Worm (Caenorhabditis elegans): ENCODE data around the gene Y110A2AL.6.

Gene Y110A2AL.6

DNA sequence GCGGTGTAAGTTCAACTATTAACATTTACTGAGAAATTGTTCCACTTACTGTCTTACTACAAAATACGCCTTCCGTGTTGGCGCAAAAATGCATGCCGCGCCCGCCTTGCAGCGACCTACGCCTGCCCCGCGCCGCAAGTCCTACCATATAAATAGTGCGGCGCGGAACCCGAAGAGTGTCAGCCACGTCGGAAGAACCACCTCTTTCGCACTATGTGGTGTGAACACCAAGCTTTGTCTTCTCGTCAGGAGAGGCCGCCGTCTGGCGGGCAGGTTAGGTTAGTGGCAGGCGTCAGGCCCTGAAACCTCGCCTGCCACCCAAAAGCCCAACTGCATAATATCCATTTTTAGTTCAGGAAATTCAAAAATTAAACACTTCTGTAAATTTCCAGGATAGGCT lies 23.9 kb upstream of the Y110A2AL.6 start:
- no peak for TF ChIP-seq hpl-2 (GFP tag; optimal IDR thresholded peaks at IDR 0.05)
- TF ChIP-seq zag-1 (tag; optimal IDR thresholded peaks at IDR 0.05) = no peak
- no peak for TF ChIP-seq aly-2 (tag; optimal IDR thresholded peaks at IDR 0.05)
- no peak for TF ChIP-seq Y116A8C.19 (tag; optimal IDR thresholded peaks at IDR 0.05; ENCODE audit: borderline replicate concordance)

DNA sequence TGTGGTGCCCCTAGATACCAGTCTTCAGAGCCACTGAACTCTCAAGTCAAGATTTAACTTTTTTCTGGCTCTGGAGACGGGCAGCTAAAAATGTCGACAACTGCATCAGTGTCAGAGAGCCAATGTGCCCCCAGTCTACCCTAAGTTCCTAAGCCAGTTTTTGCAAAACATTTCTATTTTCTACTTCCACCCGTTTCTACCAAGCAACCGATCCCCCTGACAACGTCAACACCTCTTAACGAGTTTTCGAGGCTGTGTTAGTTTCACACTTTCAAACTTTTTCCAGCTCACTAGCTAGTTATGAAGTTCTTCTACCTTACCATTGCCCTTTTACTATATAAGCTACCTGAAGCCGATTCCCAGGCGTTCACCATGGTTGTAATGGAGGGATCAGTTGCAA lies 22.8 kb upstream of the Y110A2AL.6 start, which contains the start of gene Y110A2AL.5:
Y110A2AL.5 (plus strand) TSS at position 301 of the 400 bp plus-strand sequence.
- TF ChIP-seq lin-13 (GFP tag; optimal IDR thresholded peaks at IDR 0.05) = no peak
- no peak for TF ChIP-seq pag-3 (tag; optimal IDR thresholded peaks at IDR 0.05; ENCODE audit: borderline replicate concordance, insufficient read depth)
- TF ChIP-seq C34B4.2 (tag; optimal IDR thresholded peaks at IDR 0.05) = no peak
- no peak for TF ChIP-seq grh-1 (GFP tag; IDR thresholded peaks at IDR 0.05)
- TF ChIP-seq mdl-1 (tag; optimal IDR thresholded peaks at IDR 0.05) = no peak
- no peak for TF ChIP-seq rnt-1 (tag; optimal IDR thresholded peaks at IDR 0.05)
- TF ChIP-seq nhr-28 (tag; optimal IDR thresholded peaks at IDR 0.05) = no peak
- TF ChIP-seq dpl-1 (GFP tag; optimal IDR thresholded peaks at IDR 0.05) = no peak
- no peak for TF ChIP-seq tlp-1 (tag; optimal IDR thresholded peaks at IDR 0.05)
- no peak for TF ChIP-seq dsc-1 (tag; optimal IDR thresholded peaks at IDR 0.05)
- no peak for TF ChIP-seq lin-39 (tag; optimal IDR thresholded peaks at IDR 0.05)
- TF ChIP-seq jun-1 (tag; optimal IDR thresholded peaks at IDR 0.05) = no peak
- no peak for TF ChIP-seq ceh-8 (GFP tag; optimal IDR thresholded peaks at IDR 0.05)
- TF ChIP-seq elt-3 (tag; optimal IDR thresholded peaks at IDR 0.05) = no peak
- TF ChIP-seq nhr-19 (GFP tag; conservative IDR thresholded peaks at IDR 0.05) = no peak
- no peak for TF ChIP-seq ztf-11 (tag; optimal IDR thresholded peaks at IDR 0.05)
- no peak for TF ChIP-seq sup-37 (GFP tag; optimal IDR thresholded peaks at IDR 0.05)
- no peak for TF ChIP-seq nhr-47 (tag; optimal IDR thresholded peaks at IDR 0.05)
- no peak for TF ChIP-seq alr-1 (tag; optimal IDR thresholded peaks at IDR 0.05; ENCODE audit: borderline replicate concordance)
- TF ChIP-seq hlh-4 (tag; optimal IDR thresholded peaks at IDR 0.05) = no peak

DNA sequence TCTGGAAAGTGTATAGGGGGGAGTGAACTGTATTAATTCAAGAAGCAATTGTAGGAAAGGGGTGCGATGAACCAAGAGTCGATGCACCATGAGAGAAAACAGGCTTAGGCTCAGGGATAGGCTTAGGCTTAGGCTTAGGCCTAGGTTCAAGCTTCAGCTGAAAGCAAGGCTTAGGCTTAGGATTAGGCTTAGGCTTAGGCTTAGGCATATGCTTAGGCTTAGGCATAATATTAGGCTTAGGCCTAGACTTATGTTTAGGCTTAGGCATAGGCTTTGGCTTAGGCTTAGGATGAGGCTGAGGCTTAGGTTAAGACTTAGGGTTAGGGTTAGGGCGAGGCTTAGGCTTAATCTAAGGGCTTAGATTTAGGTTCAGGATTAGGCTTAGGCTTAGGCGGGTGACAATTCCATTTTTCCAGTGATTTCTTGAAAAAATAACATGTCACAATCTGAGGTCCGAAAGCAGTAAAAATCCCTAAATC lies 21.2 kb upstream of the Y110A2AL.6 start:
- TF ChIP-seq efl-1 (optimal IDR thresholded peaks at IDR 0.05) = no peak
- peak in 1 of 2 experiments; percentile 37 for TF ChIP-seq efl-1 (GFP tag; optimal IDR thresholded peaks at IDR 0.05 in 1 of 2)
- no peak for TF ChIP-seq nhr-28 (tag; optimal IDR thresholded peaks at IDR 0.05)

DNA sequence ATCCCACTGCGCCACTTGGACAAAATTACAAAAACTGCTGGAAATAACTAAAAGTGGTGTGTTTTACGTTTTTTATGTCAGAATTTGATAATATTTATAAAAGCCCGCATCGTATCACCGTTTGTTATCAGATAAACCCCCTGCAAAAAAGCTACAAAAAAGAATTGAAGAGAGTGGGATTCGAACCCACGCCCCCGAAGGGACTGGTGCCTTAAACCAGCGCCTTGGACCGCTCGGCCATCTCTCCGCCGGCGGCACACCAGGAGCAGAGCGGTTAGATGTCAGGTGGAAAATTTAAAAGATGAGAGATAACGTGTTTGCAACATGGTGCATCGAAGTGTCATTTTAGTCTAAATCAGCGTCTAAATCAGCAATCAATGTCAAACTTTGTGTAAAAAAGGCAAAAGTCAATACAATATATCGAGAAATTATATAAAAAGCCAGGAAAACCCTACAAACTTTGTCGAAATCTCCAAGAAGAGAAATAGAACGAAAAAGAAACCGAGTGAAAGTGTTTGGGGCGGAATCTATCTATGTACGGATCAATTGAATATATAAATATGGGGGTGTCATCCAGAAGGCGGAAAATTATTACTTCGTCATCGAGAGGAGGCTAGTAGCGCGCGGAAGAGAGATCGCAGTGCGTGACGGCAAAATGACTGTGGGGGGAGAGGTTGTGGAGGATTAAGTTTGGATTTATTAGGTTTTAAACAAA lies 20.1 kb upstream of the Y110A2AL.6 start:
- TF ChIP-seq efl-1 (optimal IDR thresholded peaks at IDR 0.05) = no peak
- peak in 1 of 2 experiments; percentile 86 for TF ChIP-seq efl-1 (GFP tag; optimal IDR thresholded peaks at IDR 0.05 in 1 of 2)
- TF ChIP-seq pax-3 (tag; optimal IDR thresholded peaks at IDR 0.05) = no peak
- no peak for TF ChIP-seq mab-9 (GFP tag; IDR thresholded peaks at IDR 0.05)
- TF ChIP-seq ceh-90 (tag; optimal IDR thresholded peaks at IDR 0.05) = no peak
- TF ChIP-seq lin-13 (GFP tag; optimal IDR thresholded peaks at IDR 0.05) = no peak
- TF ChIP-seq nhr-84 (tag; optimal IDR thresholded peaks at IDR 0.05) = no peak
- TF ChIP-seq tlp-1 (tag; optimal IDR thresholded peaks at IDR 0.05) = no peak
- TF ChIP-seq ceh-88 (GFP tag; IDR thresholded peaks at IDR 0.05) = no peak
- no peak for TF ChIP-seq mef-2 (tag; optimal IDR thresholded peaks at IDR 0.05)
- TF ChIP-seq unc-130 (tag; optimal IDR thresholded peaks at IDR 0.05) = no peak
- peak in 1 of 3 experiments; percentile 26 for TF ChIP-seq ceh-82 (tag; optimal IDR thresholded peaks at IDR 0.05)
- no peak for TF ChIP-seq lir-3 (tag; optimal IDR thresholded peaks at IDR 0.05; ENCODE audit: poor library complexity)
- no peak for TF ChIP-seq nhr-90 (tag; optimal IDR thresholded peaks at IDR 0.05; ENCODE audit: poor library complexity)
- TF ChIP-seq nhr-77 (tag; optimal IDR thresholded peaks at IDR 0.05) = no peak
- TF ChIP-seq aly-2 (tag; optimal IDR thresholded peaks at IDR 0.05) = no peak
- TF ChIP-seq dpl-1 (GFP tag; optimal IDR thresholded peaks at IDR 0.05) = no peak
- peak in 1 of 2 experiments; percentile 30 for TF ChIP-seq lin-35 (GFP tag; optimal IDR thresholded peaks at IDR 0.05)
- no peak for TF ChIP-seq ztf-4 (tag; optimal IDR thresholded peaks at IDR 0.05)
- TF ChIP-seq sup-37 (GFP tag; optimal IDR thresholded peaks at IDR 0.05) = no peak
- no peak for TF ChIP-seq ces-1 (GFP tag; optimal IDR thresholded peaks at IDR 0.05)
- no peak for TF ChIP-seq C16A3.4 (tag; optimal IDR thresholded peaks at IDR 0.05)
- no peak for TF ChIP-seq swsn-7 (tag; optimal IDR thresholded peaks at IDR 0.05)
- no peak for TF ChIP-seq nhr-28 (tag; optimal IDR thresholded peaks at IDR 0.05)
- TF ChIP-seq alr-1 (tag; optimal IDR thresholded peaks at IDR 0.05; ENCODE audit: borderline replicate concordance) = no peak
- no peak for TF ChIP-seq mdl-1 (tag; optimal IDR thresholded peaks at IDR 0.05)
- TF ChIP-seq zag-1 (tag; optimal IDR thresholded peaks at IDR 0.05) = no peak
- TF ChIP-seq pag-3 (tag; optimal IDR thresholded peaks at IDR 0.05; ENCODE audit: borderline replicate concordance, insufficient read depth) = no peak
- TF ChIP-seq elt-3 (tag; optimal IDR thresholded peaks at IDR 0.05) = no peak
- no peak for TF ChIP-seq nhr-12 (tag; optimal IDR thresholded peaks at IDR 0.05)
- no peak for TF ChIP-seq lin-39 (tag; optimal IDR thresholded peaks at IDR 0.05)
